Fruit fly (Drosophila melanogaster): ENCODE data around the gene H.

DNA sequence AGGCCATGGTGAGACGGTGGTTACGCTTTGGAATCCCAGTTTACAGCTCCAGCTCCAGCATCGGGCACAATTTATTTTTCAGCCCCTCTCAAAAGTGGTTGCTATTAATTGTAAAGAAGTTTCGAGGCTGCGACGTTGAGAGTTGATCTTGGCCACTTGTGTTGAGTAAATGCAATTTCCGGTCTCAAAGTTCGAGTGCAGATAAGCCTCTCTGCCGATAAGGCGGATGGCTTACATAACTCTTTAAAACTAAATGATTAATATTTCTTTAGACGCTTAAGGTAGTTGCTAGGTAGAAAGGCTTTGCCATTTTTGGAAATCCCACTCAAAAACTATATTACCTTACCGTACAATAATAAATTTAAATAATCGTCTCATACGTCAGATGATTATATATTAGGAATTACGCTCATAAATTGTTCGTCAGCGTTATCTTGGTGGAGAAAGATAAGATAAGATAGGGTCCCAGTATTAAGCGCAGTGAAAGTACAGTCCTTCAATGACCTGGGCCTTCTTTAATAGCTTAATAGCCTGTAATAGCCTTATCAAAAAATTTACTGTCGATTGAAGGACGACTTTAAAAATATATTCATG lies 16.1 kb upstream of the H start:
- TF ChIP-seq EcR (GFP tag; optimal IDR thresholded peaks at IDR 0.05): no peak
- TF ChIP-seq Snoo (tag; optimal IDR thresholded peaks at IDR 0.05): no peak
- no peak for TF ChIP-seq Pif1A (GFP tag; optimal IDR thresholded peaks at IDR 0.05)
- no peak for TF ChIP-seq CG10348 (GFP tag; IDR thresholded peaks at IDR 0.05)
- TF ChIP-seq CG32121 (GFP tag; IDR thresholded peaks at IDR 0.05): no peak
- no peak for TF ChIP-seq D1 (tag; optimal IDR thresholded peaks at IDR 0.05)
- no peak for TF ChIP-seq rn (GFP tag; IDR thresholded peaks at IDR 0.05)
- no peak for TF ChIP-seq CG13204 (GFP tag; optimal IDR thresholded peaks at IDR 0.05)
- TF ChIP-seq CG9948 (tag; optimal IDR thresholded peaks at IDR 0.05): no peak

Data from whole organism, pupa.